Fruit fly (Drosophila melanogaster) whole organism, embryonic: ENCODE measurements around the gene CG9550.
A peak's percentile ranks its signal among the peaks of the same experiment; 100 is the strongest.

Experiments used
- Ada2b ChIP-seq: fragments of 200-800 bp; sonication (Bioruptor generic); IDR thresholded peaks from 2 replicates; pipeline ENCODE4 v1.3.6; 2022; ENCODE audit warnings: missing biosample characterization, missing genetic modification characterization
- Atf6 ChIP-seq: fragments of 200-800 bp; sonication (Bioruptor generic); IDR thresholded peaks from 2 replicates; pipeline ENCODE4 v1.3.6; 2022; ENCODE audit warnings: missing biosample characterization, missing genetic modification characterization
- CG10209 ChIP-seq: fragments of 200-800 bp; sonication (Bioruptor generic); optimal IDR thresholded peaks from 3 replicates; lab custom pipeline; 2017; ENCODE audit warnings: missing biosample characterization, mild to moderate bottlenecking, missing genetic modification characterization, missing genetic modification reagents
- CG10321 ChIP-seq: fragments of 200-800 bp; sonication (Bioruptor generic); IDR thresholded peaks from 2 replicates; pipeline ENCODE4 v1.3.6; 2022; ENCODE audit warnings: missing biosample characterization, missing genetic modification characterization
- CG10543 ChIP-seq: fragments of 200-800 bp; sonication (Bioruptor generic); optimal IDR thresholded peaks from 3 replicates; lab custom pipeline; 2017; ENCODE audit warnings: missing biosample characterization, mild to moderate bottlenecking, missing genetic modification characterization, moderate library complexity
- CG10565 ChIP-seq: fragments of 200-800 bp; sonication (Bioruptor generic); optimal IDR thresholded peaks from 3 replicates; lab custom pipeline; 2016; ENCODE audit warnings: missing biosample characterization, mild to moderate bottlenecking, missing genetic modification characterization
- CG1602 ChIP-seq: fragments of 200-800 bp; sonication (Bioruptor generic); optimal IDR thresholded peaks from 3 replicates; lab custom pipeline; 2016; ENCODE audit warnings: missing biosample characterization, missing genetic modification characterization
- CG18011 ChIP-seq: fragments of 200-800 bp; sonication (Bioruptor generic); optimal IDR thresholded peaks from 2 replicates; lab custom pipeline; 2017; ENCODE audit warnings: missing biosample characterization, missing genetic modification characterization, mild to moderate bottlenecking, moderate library complexity, missing genotype
- CG2116 ChIP-seq: fragments of 200-800 bp; sonication (Bioruptor generic); optimal IDR thresholded peaks from 3 replicates; lab custom pipeline; 2018; ENCODE audit warnings: missing biosample characterization, mild to moderate bottlenecking, missing genetic modification characterization
- CG2202 ChIP-seq: fragments of 200-800 bp; sonication (Bioruptor generic); optimal IDR thresholded peaks from 2 replicates; lab custom pipeline; 2018; ENCODE audit warnings: missing biosample characterization, mild to moderate bottlenecking, missing genetic modification characterization
- CG2889 ChIP-seq: fragments of 200-800 bp; sonication (Bioruptor generic); IDR thresholded peaks from 3 replicates; pipeline ENCODE4 v1.3.6; 2022; ENCODE audit warnings: missing biosample characterization, missing genetic modification characterization
- CG30020 ChIP-seq: fragments of 200-800 bp; optimal IDR thresholded peaks from 2 replicates; lab custom pipeline; 2019; ENCODE audit warnings: missing biosample characterization, mild to moderate bottlenecking, missing genetic modification characterization, moderate library complexity
- CG33213 ChIP-seq: fragments of 200-800 bp; sonication (Bioruptor generic); optimal IDR thresholded peaks from 3 replicates; lab custom pipeline; 2016; ENCODE audit warnings: missing biosample characterization, missing genetic modification characterization
- CG3407 ChIP-seq: fragments of 200-800 bp; sonication (Bioruptor generic); optimal IDR thresholded peaks from 2 replicates; lab custom pipeline; 2018; ENCODE audit warnings: missing biosample characterization, mild to moderate bottlenecking, missing genetic modification characterization
- CG34376 ChIP-seq: fragments of 200-800 bp; sonication (Bioruptor generic); optimal IDR thresholded peaks from 2 replicates; lab custom pipeline; 2018; ENCODE audit warnings: missing biosample characterization, mild to moderate bottlenecking, missing genetic modification characterization
- CG43689 ChIP-seq: fragments of 200-800 bp; sonication (Bioruptor generic); IDR thresholded peaks from 2 replicates; pipeline ENCODE4 v1.3.6; 2022; ENCODE audit warnings: missing biosample characterization, missing genetic modification characterization
- CG5180 ChIP-seq: fragments of 200-800 bp; sonication (Bioruptor generic); optimal IDR thresholded peaks from 3 replicates; lab custom pipeline; 2017; ENCODE audit warnings: missing biosample characterization, missing genetic modification characterization, mild to moderate bottlenecking, moderate library complexity, missing genetic modification reagents
- CG5953 ChIP-seq: fragments of 200-800 bp; sonication (Bioruptor generic); IDR thresholded peaks from 2 replicates; pipeline ENCODE4 v1.3.6; 2022; ENCODE audit warnings: missing biosample characterization, missing genetic modification characterization
- CG6654 ChIP-seq: fragments of 200-800 bp; sonication (Bioruptor generic); optimal IDR thresholded peaks from 2 replicates; lab custom pipeline; 2017; ENCODE audit warnings: missing biosample characterization, mild to moderate bottlenecking, missing genetic modification characterization
- CG6765 ChIP-seq: fragments of 200-800 bp; sonication (Bioruptor generic); optimal IDR thresholded peaks from 3 replicates; lab custom pipeline; 2017; ENCODE audit warnings: missing biosample characterization, mild to moderate bottlenecking, missing genetic modification characterization
- CG7745 ChIP-seq: fragments of 200-800 bp; sonication (Bioruptor generic); optimal IDR thresholded peaks from 2 replicates; lab custom pipeline; 2018; ENCODE audit warnings: missing biosample characterization, mild to moderate bottlenecking, missing genetic modification characterization, moderate library complexity
- CG8290 ChIP-seq, 3 experiments: fragments of 200-800 bp; sonication (Bioruptor generic); optimal IDR thresholded peaks; 2 replicates each; lab custom pipeline; 2016 to 2019; ENCODE audit warnings: missing biosample characterization in 3 of 3, missing genetic modification characterization in 3 of 3, mild to moderate bottlenecking in 2 of 3, moderate library complexity in 1 of 3
- CG9609 ChIP-seq: fragments of 200-800 bp; sonication (Bioruptor generic); optimal IDR thresholded peaks from 3 replicates; lab custom pipeline; 2016; ENCODE audit warnings: missing biosample characterization, missing genetic modification characterization
- E2f2 ChIP-seq: fragments of 200-800 bp; sonication (Bioruptor generic); IDR thresholded peaks from 2 replicates; pipeline ENCODE4 v1.3.6; 2022; ENCODE audit warnings: missing biosample characterization, missing genetic modification characterization
- Ets97D ChIP-seq: fragments of 200-800 bp; sonication (Bioruptor generic); optimal IDR thresholded peaks from 3 replicates; lab custom pipeline; 2016; ENCODE audit warnings: missing biosample characterization, missing genetic modification characterization
- Gug ChIP-seq: fragments of 200-800 bp; sonication (Bioruptor generic); IDR thresholded peaks from 4 replicates; pipeline ENCODE4 v1.3.6; 2022; ENCODE audit warnings: missing biosample characterization, missing genetic modification characterization
- HHEX ChIP-seq: fragments of 200-800 bp; sonication (Bioruptor generic); optimal IDR thresholded peaks from 3 replicates; lab custom pipeline; 2017; ENCODE audit warnings: missing biosample characterization, mild to moderate bottlenecking, missing genetic modification characterization, missing genetic modification reagents
- Lim3 ChIP-seq: fragments of 200-800 bp; sonication (Bioruptor generic); IDR thresholded peaks from 2 replicates; pipeline ENCODE4 v1.3.6; 2022; ENCODE audit warnings: missing biosample characterization, missing genetic modification characterization
- Mrtf ChIP-seq: fragments of 200-800 bp; sonication (Bioruptor generic); IDR thresholded peaks from 3 replicates; pipeline ENCODE4 v1.3.6; 2022; ENCODE audit warnings: missing biosample characterization, missing genetic modification characterization
- NFAT ChIP-seq: fragments of 200-800 bp; sonication (Bioruptor generic); IDR thresholded peaks from 2 replicates; pipeline ENCODE4 v1.3.6; 2022; ENCODE audit warnings: missing biosample characterization, missing genetic modification characterization
- Neu2 ChIP-seq: fragments of 200-800 bp; sonication (Bioruptor generic); optimal IDR thresholded peaks from 3 replicates; lab custom pipeline; 2016; ENCODE audit warnings: missing biosample characterization, missing genetic modification characterization, borderline replicate concordance
- Nf-YC ChIP-seq: fragments of 200-800 bp; optimal IDR thresholded peaks from 3 replicates; lab custom pipeline; 2019; ENCODE audit warnings: missing biosample characterization, mild to moderate bottlenecking, missing genetic modification characterization, moderate library complexity
- Rx ChIP-seq: fragments of 200-800 bp; sonication (Bioruptor generic); IDR thresholded peaks from 2 replicates; pipeline ENCODE4 v1.3.6; 2022; ENCODE audit warnings: missing biosample characterization, missing genetic modification characterization
- Taf1 ChIP-seq: fragments of 200-800 bp; sonication (Bioruptor generic); IDR thresholded peaks from 2 replicates; pipeline ENCODE4 v1.3.6; 2022; ENCODE audit warnings: missing biosample characterization, missing genetic modification characterization
- Vsx1 ChIP-seq: fragments of 200-800 bp; sonication (Bioruptor generic); optimal IDR thresholded peaks from 2 replicates; lab custom pipeline; 2017; ENCODE audit warnings: missing biosample characterization, mild to moderate bottlenecking, missing genetic modification characterization, missing genetic modification reagents
- al ChIP-seq: fragments of 200-800 bp; sonication (Bioruptor generic); IDR thresholded peaks from 2 replicates; pipeline ENCODE4 v1.3.6; 2022; ENCODE audit warnings: missing biosample characterization, missing genetic modification characterization
- bab2 ChIP-seq: fragments of 200-800 bp; sonication (Bioruptor generic); optimal IDR thresholded peaks from 2 replicates; lab custom pipeline; 2016; ENCODE audit warnings: missing biosample characterization, missing genetic modification characterization
- bcd ChIP-seq: fragments of 200-800 bp; sonication (Bioruptor generic); optimal IDR thresholded peaks from 2 replicates; lab custom pipeline; 2017; ENCODE audit warnings: missing biosample characterization, mild to moderate bottlenecking, missing genetic modification characterization
- cato ChIP-seq: fragments of 200-800 bp; sonication (Bioruptor generic); optimal IDR thresholded peaks from 2 replicates; lab custom pipeline; 2016; ENCODE audit warnings: missing biosample characterization, missing genetic modification characterization, borderline replicate concordance
- caup ChIP-seq: fragments of 200-800 bp; sonication (Bioruptor generic); optimal IDR thresholded peaks from 3 replicates; lab custom pipeline; 2017; ENCODE audit warnings: missing biosample characterization, mild to moderate bottlenecking, missing genetic modification characterization, moderate library complexity; ENCODE audit not compliant: severe bottlenecking
- chm ChIP-seq: fragments of 200-800 bp; sonication (Bioruptor generic); IDR thresholded peaks from 2 replicates; pipeline ENCODE4 v1.3.6; 2022; ENCODE audit warnings: missing biosample characterization, missing genetic modification characterization
- crp ChIP-seq, 2 experiments: fragments of 200-800 bp; sonication (Bioruptor generic); optimal IDR thresholded peaks; 2 replicates in 1 of 2; 3 replicates in 1 of 2; lab custom pipeline; 2017; ENCODE audit warnings: missing biosample characterization in 2 of 2, missing genetic modification characterization in 2 of 2, mild to moderate bottlenecking in 1 of 2, moderate library complexity in 1 of 2
- dati ChIP-seq: fragments of 200-800 bp; sonication (Bioruptor generic); IDR thresholded peaks from 2 replicates; pipeline ENCODE4 v1.3.6; 2022; ENCODE audit warnings: missing biosample characterization, missing genetic modification characterization
- ftz-f1 ChIP-seq: fragments of 200-800 bp; sonication (Bioruptor generic); optimal IDR thresholded peaks from 2 replicates; lab custom pipeline; 2016; ENCODE audit warnings: missing biosample characterization, missing genetic modification characterization
- gcm ChIP-seq: fragments of 200-800 bp; sonication (Bioruptor generic); optimal IDR thresholded peaks from 2 replicates; lab custom pipeline; 2019; ENCODE audit warnings: missing biosample characterization, mild to moderate bottlenecking, missing genetic modification characterization, moderate library complexity
- gro ChIP-seq: fragments of 200-800 bp; sonication (Bioruptor generic); optimal IDR thresholded peaks from 2 replicates; lab custom pipeline; 2016; ENCODE audit warnings: missing biosample characterization, missing genetic modification characterization
- jigr1 ChIP-seq: fragments of 200-800 bp; sonication (Bioruptor generic); IDR thresholded peaks from 3 replicates; pipeline ENCODE4 v1.3.6; 2022; ENCODE audit warnings: missing biosample characterization, missing genetic modification characterization
- jumu ChIP-seq: fragments of 200-800 bp; sonication (Bioruptor generic); optimal IDR thresholded peaks from 3 replicates; lab custom pipeline; 2016; ENCODE audit warnings: missing biosample characterization, missing genetic modification characterization
- psq ChIP-seq: fragments of 200-800 bp; sonication (Bioruptor generic); optimal IDR thresholded peaks from 2 replicates; lab custom pipeline; 2017; ENCODE audit warnings: missing biosample characterization, missing genetic modification characterization
- so ChIP-seq: fragments of 200-800 bp; sonication (Bioruptor generic); IDR thresholded peaks from 3 replicates; pipeline ENCODE4 v1.3.6; 2022; ENCODE audit warnings: missing biosample characterization, missing genetic modification characterization
- usp ChIP-seq: fragments of >200 bp; optimal IDR thresholded peaks from 2 replicates; lab custom pipeline; 2017; ENCODE audit warnings: missing biosample characterization, missing genetic modification characterization

Gene CG9550

DNA sequence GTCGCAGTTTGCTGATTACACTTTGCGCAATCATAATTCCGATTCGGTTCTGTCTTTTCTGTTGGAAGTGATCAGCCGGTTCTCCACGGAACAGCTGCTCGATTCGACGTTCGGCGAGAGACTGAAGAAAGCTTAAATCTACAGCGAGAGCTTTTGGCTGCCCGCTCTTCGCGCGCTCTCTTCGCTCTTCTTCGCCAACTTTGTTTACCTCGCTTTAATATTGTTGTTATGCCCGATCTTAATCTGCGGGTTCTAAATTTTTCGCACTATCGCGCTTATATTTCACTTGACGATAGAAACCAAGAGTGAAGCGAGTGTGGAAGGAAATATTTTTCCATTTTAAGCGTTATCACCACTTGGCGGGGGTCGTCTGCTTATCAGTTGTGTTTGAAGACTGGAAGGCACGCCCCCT is 2.4 kb upstream of the CG9550 start, which contains the start of gene CG9547 (continued):
- peak; percentile 39 for TF ChIP-seq CG5180 (GFP tag; lab: Kevin White, UChicago)
- TF ChIP-seq dati (GFP tag; lab: Robert Waterston, UW), result no peak
- peak; percentile 97 for TF ChIP-seq CG7745 (tag; lab: Kevin White, UChicago)
- peak; percentile 16 for TF ChIP-seq gcm (GFP tag; lab: Kevin White, UChicago)
- peak; percentile 53 for TF ChIP-seq gro (GFP tag; lab: Kevin White, UChicago)
- peak; percentile 39 for TF ChIP-seq caup (GFP tag; lab: Kevin White, UChicago)
- no peak for TF ChIP-seq usp (GFP tag; lab: Kevin White, UChicago)
- TF ChIP-seq CG2116 (GFP tag; lab: Kevin White, UChicago), result no peak
- peak; percentile 38; the same call in 1 of the 3 replicates for TF ChIP-seq so (GFP tag; lab: Robert Waterston, UW)
- TF ChIP-seq CG2889, result no peak
- no peak for TF ChIP-seq bcd (GFP tag; lab: Kevin White, UChicago)
- TF ChIP-seq E2f2, result no peak
- no peak for TF ChIP-seq Taf1 (GFP tag; lab: Robert Waterston, UW)
- no peak for TF ChIP-seq Ada2b (GFP tag; lab: Robert Waterston, UW)
- TF ChIP-seq CG3407 (GFP tag; lab: Kevin White, UChicago), result no peak
- no peak for TF ChIP-seq Mrtf (GFP tag; lab: Robert Waterston, UW)
- no peak for TF ChIP-seq CG8290 (GFP tag; optimal IDR thresholded peaks at IDR 0.05; lab: Kevin White, UChicago)
- TF ChIP-seq CG8290 (tag; optimal IDR thresholded peaks at IDR 0.05; lab: Kevin White, UChicago), result peak in 1 of 2 experiments; percentile 36
- no peak for TF ChIP-seq Vsx1 (GFP tag; lab: Kevin White, UChicago)
- TF ChIP-seq CG2202 (tag; lab: Kevin White, UChicago), result no peak
- peak; percentile 22; the same call in 1 of the 2 replicates for TF ChIP-seq NFAT (GFP tag; lab: Robert Waterston, UW)
- TF ChIP-seq CG43689 (GFP tag; lab: Robert Waterston, UW), result no peak
- no peak for TF ChIP-seq Rx (GFP tag; lab: Robert Waterston, UW)
- TF ChIP-seq Ets97D (GFP tag; lab: Kevin White, UChicago), result no peak
- TF ChIP-seq Gug (GFP tag; lab: Robert Waterston, UW), result no peak
- peak; percentile 94 for TF ChIP-seq CG34376 (GFP tag; lab: Kevin White, UChicago)
- no peak for TF ChIP-seq CG30020 (tag; lab: Kevin White, UChicago)
- no peak for TF ChIP-seq CG10321
- no peak for TF ChIP-seq al (GFP tag; lab: Robert Waterston, UW)
- no peak for TF ChIP-seq Lim3
- TF ChIP-seq CG6654 (GFP tag; lab: Kevin White, UChicago), result no peak
- no peak for TF ChIP-seq CG10209 (GFP tag; lab: Kevin White, UChicago)
- TF ChIP-seq psq (GFP tag; lab: Kevin White, UChicago), result no peak
- TF ChIP-seq Atf6, result peak; percentile 14; the same call in 1 of the 2 replicates
- peak; percentile 25 for TF ChIP-seq ftz-f1 (GFP tag; lab: Kevin White, UChicago)
- no peak for TF ChIP-seq Neu2 (GFP tag; lab: Kevin White, UChicago)
- TF ChIP-seq CG5953 (GFP tag; lab: Robert Waterston, UW), result no peak
- peak; percentile 26; the same call in 1 of the 2 replicates for TF ChIP-seq chm (GFP tag; lab: Robert Waterston, UW)
- no peak for TF ChIP-seq cato (GFP tag; lab: Kevin White, UChicago)
- TF ChIP-seq CG9609 (GFP tag; lab: Kevin White, UChicago), result no peak
- TF ChIP-seq jigr1 (GFP tag; lab: Robert Waterston, UW), result no peak
- TF ChIP-seq CG6765 (GFP tag; lab: Kevin White, UChicago), result peak; percentile 68
- TF ChIP-seq CG10565 (GFP tag; lab: Kevin White, UChicago), result no peak
- TF ChIP-seq HHEX (GFP tag; lab: Kevin White, UChicago), result peak; percentile 12
- peak in 1 of 2 experiments; percentile 68 for TF ChIP-seq crp (GFP tag; optimal IDR thresholded peaks at IDR 0.05; lab: Kevin White, UChicago)
- peak; percentile 70 for TF ChIP-seq CG10543 (GFP tag; lab: Kevin White, UChicago)
- TF ChIP-seq jumu (GFP tag; lab: Kevin White, UChicago), result no peak
- peak; percentile 23 for TF ChIP-seq Nf-YC
- TF ChIP-seq CG18011 (GFP tag; lab: Kevin White, UChicago), result no peak
- no peak for TF ChIP-seq CG1602 (GFP tag; lab: Kevin White, UChicago)
- no peak for TF ChIP-seq CG33213 (GFP tag; lab: Kevin White, UChicago)
- TF ChIP-seq bab2 (GFP tag; lab: Kevin White, UChicago), result no peak
